Worm (Caenorhabditis elegans) whole organism, L2 larva: ENCODE measurements around the gene C17B7.5.

Experiments
- C34F6.9 ChIP-seq: fragments of 150-350 bp; optimal IDR thresholded peaks from 2 replicates; lab custom pipeline; 2014; ENCODE audit warnings: missing biosample characterization, missing genetic modification characterization
- F13H6.1 ChIP-seq: sonication (generic microtip); optimal IDR thresholded peaks from 2 replicates; lab custom pipeline; 2016; ENCODE audit warnings: missing genetic modification characterization, missing compliant biosample characterization
- R02D3.7 ChIP-seq: fragments of 150-350 bp; optimal IDR thresholded peaks from 2 replicates; lab custom pipeline; 2014; ENCODE audit warnings: missing biosample characterization, missing genetic modification characterization
- Y55F3AM.14 ChIP-seq: fragments of 200-800 bp; sonication (Bioruptor generic); optimal IDR thresholded peaks from 2 replicates; lab custom pipeline; 2018; ENCODE audit warnings: mild to moderate bottlenecking, missing genetic modification characterization, missing compliant biosample characterization
- blmp-1 ChIP-seq: sonication (generic microtip); optimal IDR thresholded peaks from 2 replicates; lab custom pipeline; 2017; ENCODE audit warnings: missing genetic modification characterization, mild to moderate bottlenecking, missing compliant biosample characterization, antibody characterized with exemption, moderate library complexity; ENCODE audit not compliant: insufficient read depth
- egl-27 ChIP-seq: sonication (generic microtip); optimal IDR thresholded peaks from 3 replicates; lab custom pipeline; 2017; ENCODE audit warnings: missing biosample characterization, missing genetic modification reagents, missing genetic modification characterization
- elt-1 ChIP-seq: fragments of 150-350 bp; optimal IDR thresholded peaks from 2 replicates; lab custom pipeline; 2014; ENCODE audit warnings: missing biosample characterization, missing genetic modification characterization
- elt-3 ChIP-seq: sonication (generic microtip); optimal IDR thresholded peaks from 2 replicates; lab custom pipeline; 2017; ENCODE audit warnings: missing biosample characterization, missing genetic modification characterization
- fos-1 ChIP-seq: fragments of 150-350 bp; optimal IDR thresholded peaks from 2 replicates; lab custom pipeline; 2014; ENCODE audit warnings: missing biosample characterization, missing genetic modification characterization
- lin-11 ChIP-seq: fragments of 150-350 bp; sonication (generic microtip); optimal IDR thresholded peaks from 2 replicates; lab custom pipeline; 2014; ENCODE audit warnings: missing biosample characterization, missing genetic modification characterization, inconsistent platforms, mixed read lengths
- lin-13 ChIP-seq: fragments of 150-350 bp; optimal IDR thresholded peaks from 2 replicates; lab custom pipeline; 2014; ENCODE audit warnings: missing biosample characterization, missing genetic modification reagents, missing genetic modification characterization
- lin-39 ChIP-seq: fragments of 150-350 bp; optimal IDR thresholded peaks from 2 replicates; lab custom pipeline; 2014; ENCODE audit warnings: missing biosample characterization, missing genetic modification reagents, missing genetic modification characterization
- lsy-2 ChIP-seq, 2 experiments: fragments of 150-350 bp in 1 of 2; sonication (generic microtip) in 1 of 2; optimal IDR thresholded peaks; 2 replicates each; lab custom pipeline; 2014 to 2017; ENCODE audit warnings: missing biosample characterization in 2 of 2, missing genetic modification characterization in 2 of 2
- mab-5 ChIP-seq: fragments of 150-350 bp; optimal IDR thresholded peaks from 2 replicates; lab custom pipeline; 2014; ENCODE audit warnings: missing biosample characterization, missing genetic modification characterization
- mdl-1 ChIP-seq, 2 experiments: fragments of 150-350 bp in 1 of 2; sonication (generic microtip) in 1 of 2; optimal IDR thresholded peaks; 2 replicates each; lab custom pipeline; 2017; ENCODE audit warnings: missing biosample characterization in 2 of 2, missing genetic modification characterization in 2 of 2
- nhr-129 ChIP-seq: fragments of 150-350 bp; optimal IDR thresholded peaks from 2 replicates; lab custom pipeline; 2014; ENCODE audit warnings: missing biosample characterization, missing genetic modification characterization
- nhr-237 ChIP-seq: fragments of 150-350 bp; optimal IDR thresholded peaks from 2 replicates; lab custom pipeline; 2014; ENCODE audit warnings: missing biosample characterization, missing genetic modification characterization
- nhr-25 ChIP-seq: fragments of 150-350 bp; sonication (generic microtip); optimal IDR thresholded peaks from 3 replicates; lab custom pipeline; 2014; ENCODE audit warnings: missing biosample characterization, missing genetic modification characterization
- nhr-6 ChIP-seq: fragments of 150-350 bp; optimal IDR thresholded peaks from 2 replicates; lab custom pipeline; 2014; ENCODE audit warnings: missing biosample characterization, missing genetic modification characterization
- sem-4 ChIP-seq: fragments of 150-350 bp; optimal IDR thresholded peaks from 2 replicates; lab custom pipeline; 2014; ENCODE audit warnings: missing biosample characterization, missing genetic modification reagents, missing genetic modification characterization
- sma-3 ChIP-seq: sonication (generic microtip); optimal IDR thresholded peaks from 2 replicates; lab custom pipeline; 2016; ENCODE audit warnings: missing genetic modification reagents, missing genetic modification characterization, missing compliant biosample characterization
- sma-9 ChIP-seq, 2 experiments: fragments of 150-350 bp in 1 of 2; sonication (generic microtip) in 1 of 2; optimal IDR thresholded peaks; 2 replicates each; lab custom pipeline; 2014 to 2016; ENCODE audit warnings: missing genetic modification characterization in 2 of 2, mild to moderate bottlenecking in 1 of 2, missing biosample characterization in 1 of 2, missing compliant biosample characterization in 1 of 2, missing genetic modification reagents in 1 of 2, moderate library complexity in 1 of 2
- unc-39 ChIP-seq: fragments of 150-350 bp; optimal IDR thresholded peaks from 2 replicates; lab custom pipeline; 2014; ENCODE audit warnings: missing biosample characterization, missing genetic modification characterization
- unc-62 ChIP-seq: fragments of 150-350 bp; optimal IDR thresholded peaks from 2 replicates; lab custom pipeline; 2014; ENCODE audit warnings: missing biosample characterization, missing genetic modification reagents, missing genetic modification characterization
- ztf-11 ChIP-seq: sonication (generic microtip); optimal IDR thresholded peaks from 2 replicates; lab custom pipeline; 2017; ENCODE audit warnings: missing biosample characterization, missing genetic modification characterization

Gene C17B7.5

ce11 chrV:3341906-3342305, 8.5 kb downstream of the C17B7.5 start, which contains the start of gene C17B7.10:
TSS of gene C17B7.10 (minus strand) at chrV:3342006.
- TF ChIP-seq sma-9 (GFP tag; optimal IDR thresholded peaks at IDR 0.05; lab: Kevin White, UChicago), result peak; percentile 40
- TF ChIP-seq sma-9 (tag; optimal IDR thresholded peaks at IDR 0.05; lab: Kevin White, UChicago), result no peak
- TF ChIP-seq nhr-25 (tag; lab: Kevin White, UChicago), result no peak

- TF ChIP-seq egl-27 (tag; lab: Kevin White, UChicago) (no peak), elt-3 (tag; lab: Kevin White, UChicago) (no peak), Y55F3AM.14 (GFP tag; lab: Kevin White, UChicago) (no peak), sma-3 (no peak)
These were observed 9.1 kb downstream of the C17B7.5 start, which contains the start of gene C17B7.3 for ce11 chrV:3342504-3342903. TSS of gene C17B7.3 (plus strand) at chrV:3342804.

- TF ChIP-seq sma-9 (GFP tag; optimal IDR thresholded peaks at IDR 0.05; lab: Kevin White, UChicago) (peak; percentile 91), sma-9 (tag; optimal IDR thresholded peaks at IDR 0.05; lab: Kevin White, UChicago) (no peak), F13H6.1 (tag; lab: Kevin White, UChicago) (peak; percentile 80), lin-11 (tag; lab: Kevin White, UChicago) (no peak), unc-62 (no peak)
These were observed 10.6 kb downstream of the C17B7.5 start for ce11 chrV:3344001-3344400.

- peak in 1 of 2 experiments; percentile 19 for TF ChIP-seq lsy-2 (tag; optimal IDR thresholded peaks at IDR 0.05; lab: Kevin White, UChicago)
- peak; percentile 22 for TF ChIP-seq C34F6.9 (tag; lab: Kevin White, UChicago)
- TF ChIP-seq elt-1 (tag; lab: Kevin White, UChicago), result no peak
- peak; percentile 7 for TF ChIP-seq sma-9 (GFP tag; optimal IDR thresholded peaks at IDR 0.05; lab: Kevin White, UChicago)
- no peak for TF ChIP-seq sma-9 (tag; optimal IDR thresholded peaks at IDR 0.05; lab: Kevin White, UChicago)
These were observed 13.1 kb downstream of the C17B7.5 start, which contains the start of gene fbxa-65 for ce11 chrV:3346434-3347019. TSS of gene fbxa-65 (minus strand) at chrV:3346484.

ce11 chrV:3347486-3347885, 14.1 kb downstream of the C17B7.5 start:
- TF ChIP-seq lsy-2 (tag; optimal IDR thresholded peaks at IDR 0.05; lab: Kevin White, UChicago), result peak in 1 of 2 experiments; percentile 36
- TF ChIP-seq nhr-237, result no peak
- TF ChIP-seq sma-9 (GFP tag; optimal IDR thresholded peaks at IDR 0.05; lab: Kevin White, UChicago), result peak; percentile 88
- TF ChIP-seq sma-9 (tag; optimal IDR thresholded peaks at IDR 0.05; lab: Kevin White, UChicago), result no peak
- no peak for TF ChIP-seq mdl-1 (tag; optimal IDR thresholded peaks at IDR 0.05; lab: Kevin White, UChicago)
- peak; percentile 57 for TF ChIP-seq F13H6.1 (tag; lab: Kevin White, UChicago)
- no peak for TF ChIP-seq blmp-1 (tag; lab: Kevin White, UChicago)
- no peak for TF ChIP-seq unc-62
- TF ChIP-seq, all 48 proteins: peak for 3

ce11 chrV:3349877-3350276, 16.4 kb downstream of the C17B7.5 start, which contains the start of gene C17B7.15:
TSS of gene C17B7.15 (plus strand) at chrV:3350177.
- TF ChIP-seq R02D3.7 (tag; lab: Kevin White, UChicago) (no peak), Y55F3AM.14 (GFP tag; lab: Kevin White, UChicago) (no peak), unc-62 (no peak), sma-9 (GFP tag; optimal IDR thresholded peaks at IDR 0.05; lab: Kevin White, UChicago) (peak; percentile 25), sma-9 (tag; optimal IDR thresholded peaks at IDR 0.05; lab: Kevin White, UChicago) (no peak), nhr-129 (no peak)

- no peak for TF ChIP-seq Y55F3AM.14 (GFP tag; lab: Kevin White, UChicago)
- TF ChIP-seq F13H6.1 (tag; lab: Kevin White, UChicago), result no peak
- TF ChIP-seq unc-39, result no peak
- no peak for TF ChIP-seq lin-13 (GFP tag; lab: Kevin White, UChicago)
- no peak for TF ChIP-seq mab-5
- no peak for TF ChIP-seq sem-4
- no peak for TF ChIP-seq fos-1 (tag; lab: Kevin White, UChicago)
- TF ChIP-seq nhr-237, result no peak
- TF ChIP-seq nhr-25 (tag; lab: Kevin White, UChicago), result no peak
- no peak for TF ChIP-seq sma-9 (GFP tag; optimal IDR thresholded peaks at IDR 0.05; lab: Kevin White, UChicago)
- TF ChIP-seq sma-9 (tag; optimal IDR thresholded peaks at IDR 0.05; lab: Kevin White, UChicago), result no peak
- no peak for TF ChIP-seq nhr-6 (tag; lab: Kevin White, UChicago)
- no peak for TF ChIP-seq lsy-2 (tag; optimal IDR thresholded peaks at IDR 0.05; lab: Kevin White, UChicago)
- no peak for TF ChIP-seq R02D3.7 (tag; lab: Kevin White, UChicago)
- TF ChIP-seq lin-39 (tag; lab: Kevin White, UChicago), result no peak
- TF ChIP-seq ztf-11 (tag; lab: Kevin White, UChicago), result no peak
These were observed 17.8 kb downstream of the C17B7.5 start, which contains the start of gene str-63 for ce11 chrV:3351266-3351665. TSS of gene str-63 (plus strand) at chrV:3351566.
